Fruit fly (Drosophila melanogaster): ENCODE measurements around the gene Pdxk.

dm6 chr3L:9410754-9411423 is 50.8 kb downstream of the Pdxk start, which contains the start of the genes CG4022 and Cpsf5:
- TF ChIP-seq dmrt93B (GFP tag; optimal IDR thresholded peaks at IDR 0.05): no peak
- TF ChIP-seq lola (GFP tag; optimal IDR thresholded peaks at IDR 0.05): no peak
- TF ChIP-seq h (GFP tag; optimal IDR thresholded peaks at IDR 0.05): peak; percentile 77
- no peak for TF ChIP-seq pan (optimal IDR thresholded peaks at IDR 0.05)
- TF ChIP-seq N (GFP tag; optimal IDR thresholded peaks at IDR 0.05): no peak
- peak; percentile 81 for TF ChIP-seq ey (GFP tag; optimal IDR thresholded peaks at IDR 0.05)
- TF ChIP-seq Abd-B (GFP tag; optimal IDR thresholded peaks at IDR 0.05): no peak
- TF ChIP-seq jim (GFP tag; optimal IDR thresholded peaks at IDR 0.05): no peak
- TF ChIP-seq sage (GFP tag; optimal IDR thresholded peaks at IDR 0.05): peak; percentile 56
- peak; percentile 66 for TF ChIP-seq woc (GFP tag; optimal IDR thresholded peaks at IDR 0.05)
- peak; percentile 61 for TF ChIP-seq fru (GFP tag; optimal IDR thresholded peaks at IDR 0.05)
- TF ChIP-seq Hr78 (GFP tag; optimal IDR thresholded peaks at IDR 0.05): no peak
- peak; percentile 58 for TF ChIP-seq psq (GFP tag; optimal IDR thresholded peaks at IDR 0.05)
- no peak for TF ChIP-seq Myc (optimal IDR thresholded peaks at IDR 0.05)

Measured in whole organism, wandering third instar larva.